Fruit fly (Drosophila melanogaster): ENCODE measurements around the gene CG33116.

The CG33116 gene

DNA sequence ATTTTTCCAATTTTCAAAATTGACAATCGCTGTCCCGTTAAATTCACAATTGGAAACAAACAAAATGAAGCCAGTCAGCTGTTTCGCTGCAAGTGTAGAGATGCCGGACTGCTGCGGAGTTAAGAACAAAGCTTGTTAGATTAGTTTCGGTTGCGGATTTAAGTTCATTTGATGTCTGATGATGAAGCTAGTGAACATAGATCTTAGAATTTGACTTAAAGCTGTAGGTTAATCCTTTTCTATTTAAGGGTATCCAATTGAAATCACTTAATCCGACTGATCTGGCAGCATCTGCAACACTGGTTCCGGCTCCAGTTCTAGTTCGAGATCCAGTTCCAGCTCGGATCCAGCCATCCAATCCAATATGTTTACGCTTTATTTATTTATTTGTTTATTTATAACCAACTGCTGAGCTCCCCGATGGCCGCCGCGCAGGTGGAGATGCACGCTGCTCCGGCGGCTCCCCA is 50.7 kb downstream of the CG33116 start, which contains the start of the genes PCNA2 and CG10366 (continued):
- TF ChIP-seq CG11247 (GFP tag; IDR thresholded peaks at IDR 0.05) (no peak), hkb (optimal IDR thresholded peaks at IDR 0.05) (peak; percentile 79), hkb (GFP tag; IDR thresholded peaks at IDR 0.05) (0 out of 2 replicates have a peak, but pooled peaks have one; percentile 23), CG14050 (GFP tag; IDR thresholded peaks at IDR 0.05) (no peak), CG6813 (GFP tag; optimal IDR thresholded peaks at IDR 0.05) (no peak), CG17385 (GFP tag; optimal IDR thresholded peaks at IDR 0.05) (peak; percentile 44), Hr78 (GFP tag; optimal IDR thresholded peaks at IDR 0.05) (no peak), CG34376 (GFP tag; optimal IDR thresholded peaks at IDR 0.05) (peak; percentile 70), CG6791 (GFP tag; IDR thresholded peaks at IDR 0.05; ENCODE audit: partially characterized antibody) (peak; percentile 30; the same call in 1 of the 3 replicates), amos (GFP tag; IDR thresholded peaks at IDR 0.05; ENCODE audit: partially characterized antibody) (peak; percentile 58; the same call in 1 of the 2 replicates), ssp (GFP tag; IDR thresholded peaks at IDR 0.05) (peak; percentile 27; the same call in 1 of the 2 replicates), zf30C (GFP tag; optimal IDR thresholded peaks at IDR 0.05) (no peak), Hr3 (GFP tag; optimal IDR thresholded peaks at IDR 0.05) (peak; percentile 59), CG7745 (tag; optimal IDR thresholded peaks at IDR 0.05) (no peak), Doc3 (GFP tag; IDR thresholded peaks at IDR 0.05; ENCODE audit: partially characterized antibody) (no peak), E2f1 (GFP tag; IDR thresholded peaks at IDR 0.05) (no peak), yki (optimal IDR thresholded peaks at IDR 0.05) (no peak), az2 (GFP tag; optimal IDR thresholded peaks at IDR 0.05) (peak; percentile 73), Max (GFP tag; optimal IDR thresholded peaks at IDR 0.05) (peak; percentile 76), CG1233 (GFP tag; optimal IDR thresholded peaks at IDR 0.05) (peak; percentile 42), tup (GFP tag; optimal IDR thresholded peaks at IDR 0.05) (peak; percentile 21), caup (GFP tag; optimal IDR thresholded peaks at IDR 0.05; ENCODE audit: severe bottlenecking) (peak; percentile 35), pros (GFP tag; optimal IDR thresholded peaks at IDR 0.05) (no peak), br (optimal IDR thresholded peaks at IDR 0.05) (no peak), fd102C (GFP tag; optimal IDR thresholded peaks at IDR 0.05) (no peak), vfl (GFP tag; optimal IDR thresholded peaks at IDR 0.05) (peak; percentile 70), CG10959 (GFP tag; IDR thresholded peaks at IDR 0.05) (no peak), CG3407 (GFP tag; optimal IDR thresholded peaks at IDR 0.05) (peak; percentile 24), dmrt99B (tag; optimal IDR thresholded peaks at IDR 0.05) (peak; percentile 46), exex (tag; optimal IDR thresholded peaks at IDR 0.05) (no peak), CG6254 (GFP tag; optimal IDR thresholded peaks at IDR 0.05) (peak; percentile 27), CG15073 (GFP tag; optimal IDR thresholded peaks at IDR 0.05) (no peak), ato (GFP tag; IDR thresholded peaks at IDR 0.05; ENCODE audit: partially characterized antibody) (0 out of 2 replicates have a peak, but pooled peaks have one; percentile 23), tgo (GFP tag; IDR thresholded peaks at IDR 0.05) (peak; percentile 55), CrebB (tag; optimal IDR thresholded peaks at IDR 0.05) (peak; percentile 44), CG12391 (tag; optimal IDR thresholded peaks at IDR 0.05) (peak; percentile 79), HHEX (GFP tag; optimal IDR thresholded peaks at IDR 0.05) (peak; percentile 54), Mes4 (GFP tag; optimal IDR thresholded peaks at IDR 0.05) (peak; percentile 56), repo (GFP tag; optimal IDR thresholded peaks at IDR 0.05) (peak; percentile 61), emc (GFP tag; optimal IDR thresholded peaks at IDR 0.05) (peak; percentile 49), CG8359 (GFP tag; optimal IDR thresholded peaks at IDR 0.05; ENCODE audit: borderline replicate concordance) (no peak), kni (GFP tag; optimal IDR thresholded peaks at IDR 0.05) (peak; percentile 42), Myb (GFP tag; optimal IDR thresholded peaks at IDR 0.05) (peak; percentile 79), fd96Cb (tag; optimal IDR thresholded peaks at IDR 0.05) (peak; percentile 3), CG7987 (GFP tag; optimal IDR thresholded peaks at IDR 0.05) (peak; percentile 33), YL-1 (GFP tag; optimal IDR thresholded peaks at IDR 0.05) (peak; percentile 39), C15 (GFP tag; IDR thresholded peaks at IDR 0.05) (no peak), Optix (GFP tag; IDR thresholded peaks at IDR 0.05) (no peak), CG14667 (GFP tag; IDR thresholded peaks at IDR 0.05) (no peak), CG9817 (tag; optimal IDR thresholded peaks at IDR 0.05) (peak; percentile 77)
